Fruit fly (Drosophila melanogaster): ENCODE measurements around the gene Kaz-m1.

Gene Kaz-m1

DNA sequence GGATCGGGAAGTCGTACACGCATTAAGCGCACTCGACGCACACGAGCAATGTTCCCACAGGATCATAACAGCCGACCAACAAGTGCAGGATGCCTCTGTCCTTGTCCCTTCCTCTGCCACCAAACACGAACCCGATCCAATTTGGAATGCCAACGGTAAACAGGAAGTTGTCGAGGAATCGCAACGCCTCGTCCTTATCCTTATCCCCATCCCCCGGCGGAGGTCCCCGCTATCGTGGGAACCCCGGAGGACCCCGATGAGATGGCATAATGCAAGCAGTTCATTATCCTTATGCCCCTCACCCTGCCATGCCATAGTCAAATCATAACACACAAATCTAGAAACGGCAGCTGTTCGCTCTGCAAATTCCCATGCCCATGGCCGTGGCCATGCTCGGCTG is 15.4 kb upstream of the Kaz-m1 start:
- TF ChIP-seq dsf (GFP tag; optimal IDR thresholded peaks at IDR 0.05; ENCODE audit: borderline replicate concordance), result no peak
- no peak for TF ChIP-seq Rel (GFP tag; optimal IDR thresholded peaks at IDR 0.05)
- no peak for TF ChIP-seq Rel (tag; optimal IDR thresholded peaks at IDR 0.05)
- TF ChIP-seq Sp1 (GFP tag; optimal IDR thresholded peaks at IDR 0.05), result no peak
- TF ChIP-seq Jra (GFP tag; optimal IDR thresholded peaks at IDR 0.05), result no peak
- no peak for TF ChIP-seq usp (GFP tag; optimal IDR thresholded peaks at IDR 0.05)
- no peak for TF ChIP-seq woc (GFP tag; optimal IDR thresholded peaks at IDR 0.05)
- TF ChIP-seq ey (GFP tag; optimal IDR thresholded peaks at IDR 0.05), result no peak
- no peak for TF ChIP-seq tai (GFP tag; optimal IDR thresholded peaks at IDR 0.05)
- TF ChIP-seq Dfd (GFP tag; optimal IDR thresholded peaks at IDR 0.05), result no peak
- TF ChIP-seq Hnf4 (GFP tag; optimal IDR thresholded peaks at IDR 0.05), result no peak
- no peak for TF ChIP-seq Mio (GFP tag; optimal IDR thresholded peaks at IDR 0.05)
- no peak for TF ChIP-seq OdsH (GFP tag; optimal IDR thresholded peaks at IDR 0.05)
- no peak for TF ChIP-seq dl (GFP tag; optimal IDR thresholded peaks at IDR 0.05; ENCODE audit: insufficient read depth in 1 of 2, partially characterized antibody in 2 of 2)

DNA sequence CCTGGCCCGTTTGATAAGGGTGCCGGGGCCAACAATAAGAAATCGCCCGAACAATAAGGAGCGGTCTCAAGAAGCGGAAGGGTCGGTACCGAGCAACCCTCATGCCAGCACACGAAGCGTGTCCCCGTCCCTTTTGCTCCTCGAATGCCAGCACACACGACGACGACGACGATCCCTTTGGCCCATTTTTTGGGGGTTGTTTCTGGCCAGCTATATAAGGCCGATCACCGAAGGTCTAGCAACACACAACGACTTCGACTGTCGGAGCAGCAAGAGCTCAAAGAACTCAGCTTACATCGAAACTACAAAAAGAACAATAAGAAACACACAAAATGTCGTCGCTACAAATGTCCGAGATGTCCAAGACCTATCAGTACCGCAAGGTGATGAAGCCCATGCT is 14.9 kb upstream of the Kaz-m1 start:
- TF ChIP-seq pan (optimal IDR thresholded peaks at IDR 0.05) (no peak), sv (GFP tag; optimal IDR thresholded peaks at IDR 0.05) (no peak)

DNA sequence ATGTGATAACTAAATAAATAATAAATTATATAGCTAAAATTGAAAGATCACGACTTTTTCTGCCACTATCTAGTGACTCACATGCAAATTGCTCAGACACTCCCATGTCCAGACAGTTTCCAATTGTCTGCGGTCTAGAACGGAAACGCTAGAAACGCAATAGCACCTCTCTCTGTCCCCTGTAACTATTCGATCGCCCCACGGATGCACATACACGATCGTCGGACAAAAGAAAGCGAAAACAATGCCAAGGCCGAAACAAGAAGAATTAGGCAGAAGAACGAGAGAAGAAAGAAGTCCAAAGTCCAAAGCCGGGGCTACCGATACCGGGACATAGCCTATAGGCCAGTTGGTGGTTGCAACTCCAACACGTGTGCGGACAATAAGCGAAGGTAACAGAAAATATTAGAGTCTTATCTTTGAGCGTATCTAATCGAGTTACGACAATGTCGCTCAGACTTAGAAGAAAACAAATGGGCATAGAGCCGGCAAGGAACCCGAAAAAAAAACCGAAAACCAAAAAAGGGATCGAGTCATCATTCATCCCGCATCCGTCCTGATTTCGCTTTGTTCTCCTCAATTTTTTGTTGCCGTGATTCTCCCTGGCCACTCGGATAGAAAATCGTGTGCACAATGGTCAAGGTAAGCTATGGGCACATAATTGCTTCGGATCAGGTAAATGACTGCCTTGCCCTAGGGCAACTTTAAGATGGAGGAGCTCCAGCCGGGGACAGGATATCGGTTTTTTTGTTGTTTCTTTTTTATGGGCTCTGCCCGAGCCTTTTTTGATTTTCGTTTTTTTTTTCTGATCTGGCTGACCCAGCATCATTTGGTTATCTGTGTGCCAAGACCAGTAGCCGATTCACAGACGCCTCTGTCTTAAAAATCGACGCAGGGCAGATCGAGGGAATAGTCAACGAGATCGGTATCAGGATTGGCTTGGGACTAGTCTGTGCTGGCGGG is 13.5 kb upstream of the Kaz-m1 start:
- TF ChIP-seq Sp1 (GFP tag; optimal IDR thresholded peaks at IDR 0.05) (no peak), psq (GFP tag; optimal IDR thresholded peaks at IDR 0.05) (peak; percentile 25), Vsx2 (GFP tag; optimal IDR thresholded peaks at IDR 0.05; ENCODE audit: partially characterized antibody) (no peak), CG32264 (GFP tag; optimal IDR thresholded peaks at IDR 0.05) (no peak), Hnf4 (GFP tag; optimal IDR thresholded peaks at IDR 0.05) (peak; percentile 36), Abd-B (GFP tag; optimal IDR thresholded peaks at IDR 0.05) (no peak)

DNA sequence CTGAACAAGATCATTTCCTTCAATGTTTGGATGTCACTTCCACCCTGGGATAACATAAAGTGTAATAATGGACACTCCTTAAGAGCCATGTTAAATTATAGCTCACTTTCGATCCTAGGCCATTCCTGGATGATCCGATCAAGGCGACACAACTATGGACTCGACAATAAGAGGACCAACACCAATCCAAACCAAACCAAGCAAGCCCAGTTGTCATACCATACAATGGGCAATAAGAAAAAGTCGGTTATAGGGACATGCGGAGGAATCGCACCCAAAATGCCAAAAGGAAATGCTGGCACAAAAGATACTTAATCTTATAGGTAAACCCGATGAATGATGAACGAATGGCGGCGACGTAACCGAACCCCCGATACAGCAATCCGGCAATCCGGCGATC is 12.5 kb upstream of the Kaz-m1 start:
- TF ChIP-seq sv (GFP tag; optimal IDR thresholded peaks at IDR 0.05) (no peak), HLH106 (tag; optimal IDR thresholded peaks at IDR 0.05) (no peak), jim (GFP tag; optimal IDR thresholded peaks at IDR 0.05) (no peak), Dfd (GFP tag; optimal IDR thresholded peaks at IDR 0.05) (no peak), Hr83 (GFP tag; optimal IDR thresholded peaks at IDR 0.05; ENCODE audit: poor library complexity, severe bottlenecking) (no peak), lola (GFP tag; optimal IDR thresholded peaks at IDR 0.05) (no peak), sage (GFP tag; optimal IDR thresholded peaks at IDR 0.05) (no peak), foxo (GFP tag; optimal IDR thresholded peaks at IDR 0.05) (no peak)

DNA sequence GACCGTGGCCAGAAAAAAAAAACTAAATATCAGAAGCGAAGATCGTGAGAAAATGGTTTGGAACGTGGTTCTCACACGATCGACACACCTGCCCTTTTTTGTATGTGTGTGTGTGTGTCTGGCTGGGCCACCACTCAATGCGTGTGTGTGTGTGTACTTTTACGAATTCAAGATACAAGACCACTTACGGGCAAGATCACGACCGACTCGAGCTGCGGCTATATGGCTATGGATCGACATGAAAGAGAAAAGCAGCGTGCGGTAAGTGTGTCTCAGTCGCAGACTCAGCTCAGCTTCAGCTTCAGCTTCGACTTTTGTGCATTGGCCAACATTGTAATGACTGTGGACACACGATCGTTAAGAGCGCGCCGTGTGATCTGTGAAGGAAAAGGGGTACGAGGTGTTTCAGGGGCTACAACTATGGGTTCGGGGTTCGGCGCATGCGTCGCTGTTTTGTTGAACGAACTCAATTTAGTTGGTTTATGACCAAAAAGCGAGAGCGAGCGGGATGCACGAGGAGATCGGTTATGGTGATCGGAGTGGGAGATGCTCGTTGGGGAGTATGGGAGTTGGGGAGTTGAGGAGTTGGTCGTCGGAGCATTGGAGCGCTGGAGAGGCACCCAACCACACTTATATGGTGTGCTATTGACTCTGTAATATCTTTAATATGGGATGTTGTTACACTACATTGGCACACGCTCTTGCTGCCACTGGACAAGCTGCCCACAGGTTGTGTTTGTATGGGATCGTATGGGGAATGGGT is 11.8 kb upstream of the Kaz-m1 start:
- TF ChIP-seq Rel (GFP tag; optimal IDR thresholded peaks at IDR 0.05) (no peak), Rel (tag; optimal IDR thresholded peaks at IDR 0.05) (no peak), Dif (GFP tag; optimal IDR thresholded peaks at IDR 0.05; ENCODE audit: partially characterized antibody) (peak; percentile 28), N (GFP tag; optimal IDR thresholded peaks at IDR 0.05) (no peak), pan (optimal IDR thresholded peaks at IDR 0.05) (no peak), usp (GFP tag; optimal IDR thresholded peaks at IDR 0.05) (no peak), Sp1 (GFP tag; optimal IDR thresholded peaks at IDR 0.05) (peak; percentile 1), Hr83 (GFP tag; optimal IDR thresholded peaks at IDR 0.05; ENCODE audit: poor library complexity, severe bottlenecking) (peak; percentile 70), ey (GFP tag; optimal IDR thresholded peaks at IDR 0.05) (no peak), Vsx2 (GFP tag; optimal IDR thresholded peaks at IDR 0.05; ENCODE audit: partially characterized antibody) (no peak), foxo (GFP tag; optimal IDR thresholded peaks at IDR 0.05) (no peak), sv (GFP tag; optimal IDR thresholded peaks at IDR 0.05) (no peak), psq (GFP tag; optimal IDR thresholded peaks at IDR 0.05) (peak; percentile 51), lola (GFP tag; optimal IDR thresholded peaks at IDR 0.05) (no peak), OdsH (GFP tag; optimal IDR thresholded peaks at IDR 0.05) (no peak), Abd-B (GFP tag; optimal IDR thresholded peaks at IDR 0.05) (no peak), jim (GFP tag; optimal IDR thresholded peaks at IDR 0.05) (peak; percentile 49), Mio (GFP tag; optimal IDR thresholded peaks at IDR 0.05) (no peak), CrebA (GFP tag; optimal IDR thresholded peaks at IDR 0.05; ENCODE audit: borderline replicate concordance) (no peak), dmrt93B (GFP tag; optimal IDR thresholded peaks at IDR 0.05) (no peak), HLH106 (tag; optimal IDR thresholded peaks at IDR 0.05) (no peak), GATAd (GFP tag; optimal IDR thresholded peaks at IDR 0.05) (no peak), rgr (GFP tag; optimal IDR thresholded peaks at IDR 0.05) (no peak), CG32264 (GFP tag; optimal IDR thresholded peaks at IDR 0.05) (no peak), br (GFP tag; optimal IDR thresholded peaks at IDR 0.05) (no peak), Hnf4 (GFP tag; optimal IDR thresholded peaks at IDR 0.05) (no peak), Jra (GFP tag; optimal IDR thresholded peaks at IDR 0.05) (no peak), h (GFP tag; optimal IDR thresholded peaks at IDR 0.05) (peak; percentile 60), CG9705 (GFP tag; optimal IDR thresholded peaks at IDR 0.05) (no peak), sage (GFP tag; optimal IDR thresholded peaks at IDR 0.05) (no peak), Hr78 (GFP tag; optimal IDR thresholded peaks at IDR 0.05) (no peak)

All from whole organism, wandering third instar larva.